Worm (Caenorhabditis elegans) whole organism, L4/young adult: ENCODE data around the gene srg-30.

ENCODE experiments used
- W03F9.2 ChIP-seq: fragments of 150-350 bp; optimal IDR thresholded peaks from 2 replicates; lab custom pipeline; 2014; ENCODE audit warnings: missing biosample characterization, missing genetic modification characterization
- him-1 ChIP-seq: sonication (generic microtip); optimal IDR thresholded peaks from 2 replicates; lab custom pipeline; 2016; ENCODE audit warnings: missing genotype, missing genetic modification reagents, missing genetic modification characterization, missing compliant biosample characterization

- TF ChIP-seq W03F9.2 = no peak
- TF ChIP-seq him-1 (tag; lab: Kevin White, UChicago) = no peak
Measured at ce11 chrV:6744774-6745173, 26.6 kb upstream of the srg-30 start, which contains the start of gene T25F10.3.
